Worm (Caenorhabditis elegans) whole organism, early embryonic: ENCODE measurements around the gene Y17D7B.3.

Source experiments
- B0310.2 ChIP-seq: sonication (generic microtip); optimal IDR thresholded peaks from 2 replicates; lab custom pipeline; 2016; ENCODE audit warnings: mild to moderate bottlenecking, missing genetic modification characterization, missing compliant biosample characterization
- F13C5.2 ChIP-seq: sonication (generic microtip); optimal IDR thresholded peaks from 2 replicates; lab custom pipeline; 2017; ENCODE audit warnings: mild to moderate bottlenecking, missing genetic modification characterization, inconsistent platforms, missing compliant biosample characterization
- aly-1 ChIP-seq: sonication (generic microtip); optimal IDR thresholded peaks from 2 replicates; lab custom pipeline; 2016; ENCODE audit warnings: missing genetic modification characterization, missing compliant biosample characterization
- ama-1 ChIP-seq: fragments of 150-350 bp; optimal IDR thresholded peaks from 2 replicates; lab custom pipeline; 2014
- ceh-13 ChIP-seq: fragments of 200-800 bp; sonication (Bioruptor generic); optimal IDR thresholded peaks from 2 replicates; lab custom pipeline; 2018; ENCODE audit warnings: mild to moderate bottlenecking, missing genetic modification characterization, missing compliant biosample characterization
- ceh-36 ChIP-seq: sonication (generic microtip); optimal IDR thresholded peaks from 2 replicates; lab custom pipeline; 2016; ENCODE audit warnings: missing genetic modification characterization, inconsistent platforms, missing compliant biosample characterization
- ets-7 ChIP-seq: sonication (generic microtip); optimal IDR thresholded peaks from 2 replicates; lab custom pipeline; 2016; ENCODE audit warnings: missing genotype, missing genetic modification characterization, missing compliant biosample characterization
- flt-1 ChIP-seq: fragments of 200-800 bp; sonication (Bioruptor generic); IDR thresholded peaks from 2 replicates; pipeline ENCODE4 v1.3.6; 2022; ENCODE audit warnings: missing genetic modification characterization, missing compliant biosample characterization
- hmbx-1 ChIP-seq: sonication (generic microtip); optimal IDR thresholded peaks from 2 replicates; lab custom pipeline; 2016; ENCODE audit warnings: mild to moderate bottlenecking, missing genetic modification characterization, missing compliant biosample characterization
- hmg-4 ChIP-seq: fragments of 200-800 bp; sonication (Bioruptor generic); optimal IDR thresholded peaks from 2 replicates; lab custom pipeline; 2018; ENCODE audit warnings: mild to moderate bottlenecking, missing genetic modification characterization, missing compliant biosample characterization
- hnd-1 ChIP-seq: sonication (generic microtip); optimal IDR thresholded peaks from 2 replicates; lab custom pipeline; 2016; ENCODE audit warnings: missing genetic modification characterization, missing compliant biosample characterization
- pes-1 ChIP-seq: fragments of 200-800 bp; sonication (Bioruptor generic); IDR thresholded peaks from 2 replicates; pipeline ENCODE4 v1.3.6; 2022; ENCODE audit warnings: missing genetic modification reagents, missing genetic modification characterization, missing compliant biosample characterization
- scrt-1 ChIP-seq: fragments of 200-800 bp; sonication (Bioruptor generic); IDR thresholded peaks from 2 replicates; pipeline ENCODE4 v1.3.6; 2022; ENCODE audit warnings: missing genetic modification characterization, missing compliant biosample characterization
- sea-1 ChIP-seq: fragments of 200-800 bp; sonication (Bioruptor generic); conservative IDR thresholded peaks from 2 replicates; pipeline ENCODE4 v1.3.6; 2022; ENCODE audit warnings: missing genetic modification characterization, missing compliant biosample characterization
- tbx-11 ChIP-seq: fragments of 200-800 bp; sonication (Bioruptor generic); IDR thresholded peaks from 2 replicates; pipeline ENCODE4 v1.3.6; 2022; ENCODE audit warnings: missing genetic modification characterization, missing compliant biosample characterization
- tbx-37 ChIP-seq: fragments of 200-800 bp; sonication (Bioruptor generic); conservative IDR thresholded peaks from 2 replicates; pipeline ENCODE4 v1.3.6; 2022; ENCODE audit warnings: missing genetic modification reagents, missing genetic modification characterization, missing compliant biosample characterization
- tra-4 ChIP-seq: sonication (generic microtip); optimal IDR thresholded peaks from 2 replicates; lab custom pipeline; 2017; ENCODE audit warnings: missing genetic modification characterization, missing compliant biosample characterization

Y17D7B.3 gene

DNA sequence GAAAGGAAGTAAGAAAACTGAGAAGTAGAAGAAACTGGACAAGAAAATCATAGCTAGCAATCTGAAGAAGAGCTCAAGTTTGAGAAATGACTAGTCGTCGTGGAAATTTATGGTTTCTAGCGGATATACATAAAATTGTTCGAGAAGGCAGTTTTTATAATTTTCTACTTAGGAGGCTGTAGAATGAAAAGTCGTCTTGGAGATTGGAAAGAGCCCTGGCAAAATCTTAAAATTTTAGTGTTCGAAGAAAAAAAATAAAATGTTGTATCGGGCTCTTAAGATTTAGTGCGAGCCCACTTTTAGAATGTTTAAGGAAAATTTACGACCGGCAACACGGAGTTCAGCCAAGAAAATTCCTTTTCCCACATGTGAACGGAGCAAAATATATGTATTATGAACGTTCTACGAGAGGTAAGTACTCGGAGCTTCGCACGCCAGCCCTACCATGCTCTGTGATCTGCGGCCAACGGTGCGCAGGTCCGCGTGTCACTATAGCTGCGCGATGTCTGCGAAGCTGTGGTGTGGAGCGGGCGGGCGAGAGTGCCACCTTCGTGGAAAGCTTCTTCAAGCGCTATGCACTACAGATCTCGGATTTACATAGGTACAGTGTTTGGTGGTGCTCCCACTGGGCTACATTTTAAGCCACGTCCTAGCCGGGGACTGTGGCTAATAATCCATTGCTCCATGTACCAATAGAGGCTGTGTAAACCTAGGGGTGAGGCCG is 39.5 kb downstream of the Y17D7B.3 start, which contains the start of gene clec-251:
clec-251 (minus strand) TSS at position 51 of the 724 bp plus-strand sequence.
- no peak for TF ChIP-seq hmbx-1 (tag; lab: Kevin White, UChicago)
- no peak for TF ChIP-seq hmg-4 (GFP tag; lab: Kevin White, UChicago)
- no peak for TF ChIP-seq F13C5.2 (tag; lab: Kevin White, UChicago)
- TF ChIP-seq aly-1 (tag; lab: Kevin White, UChicago) = no peak
- no peak for TF ChIP-seq ama-1 (lab: Kevin White, UChicago)
- no peak for TF ChIP-seq ceh-13
- no peak for TF ChIP-seq ceh-36 (tag; lab: Kevin White, UChicago)
- TF ChIP-seq B0310.2 = no peak
- no peak for TF ChIP-seq tbx-37 (GFP tag; lab: Robert Waterston, UW)
- no peak for TF ChIP-seq flt-1 (GFP tag; lab: Robert Waterston, UW)
- no peak for TF ChIP-seq tbx-11 (GFP tag; lab: Robert Waterston, UW)
- TF ChIP-seq ets-7 = no peak
- TF ChIP-seq scrt-1 (GFP tag; lab: Robert Waterston, UW) = no peak
- no peak for TF ChIP-seq pes-1 (GFP tag; lab: Robert Waterston, UW)

DNA sequence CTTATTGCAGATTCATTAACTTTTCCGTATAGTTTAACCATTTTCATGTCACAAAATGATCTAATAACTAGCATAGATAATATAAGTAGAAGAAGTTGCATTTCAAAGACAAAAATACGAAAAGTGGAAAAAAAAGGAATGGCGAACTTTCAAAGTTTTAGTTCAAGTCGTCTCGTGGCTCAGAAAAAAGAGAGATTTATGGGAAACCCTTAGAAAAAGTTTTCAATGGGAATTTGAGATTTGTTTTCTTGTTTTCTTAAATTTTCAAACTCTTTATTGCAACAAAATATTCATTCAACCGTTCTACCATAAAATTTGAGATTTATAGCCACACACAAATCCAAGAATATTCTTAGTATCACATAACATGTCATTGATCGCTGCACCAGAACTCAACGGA is 44.5 kb downstream of the Y17D7B.3 start, which contains the start of gene clec-250:
clec-250 (minus strand) TSS at position 101 of the 400 bp plus-strand sequence.
- TF ChIP-seq scrt-1 (GFP tag; lab: Robert Waterston, UW) = no peak
- no peak for TF ChIP-seq hnd-1 (tag; lab: Kevin White, UChicago)
- no peak for TF ChIP-seq aly-1 (tag; lab: Kevin White, UChicago)
- no peak for TF ChIP-seq tbx-37 (GFP tag; lab: Robert Waterston, UW)
- no peak for TF ChIP-seq sea-1 (GFP tag; lab: Robert Waterston, UW)
- no peak for TF ChIP-seq ceh-13
- no peak for TF ChIP-seq tbx-11 (GFP tag; lab: Robert Waterston, UW)

- TF ChIP-seq ceh-13 (no peak), tbx-37 (GFP tag; lab: Robert Waterston, UW) (no peak), sea-1 (GFP tag; lab: Robert Waterston, UW) (no peak), tbx-11 (GFP tag; lab: Robert Waterston, UW) (no peak), ceh-36 (tag; lab: Kevin White, UChicago) (no peak), tra-4 (tag; lab: Kevin White, UChicago) (no peak), ama-1 (lab: Kevin White, UChicago) (no peak)
These were observed 48.9 kb downstream of the Y17D7B.3 start for ce11 chrV:18737646-18738045.
